Worm (Caenorhabditis elegans): Measurements from ENCODE around the gene hmit-1.3.

hmit-1.3 gene

ce11 chrIII:3468384-3468783 lies 51.0 kb downstream of the hmit-1.3 start (continued):
- no peak for TF ChIP-seq hif-1 (tag; optimal IDR thresholded peaks at IDR 0.05)
- no peak for TF ChIP-seq lin-39 (tag; optimal IDR thresholded peaks at IDR 0.05)

- TF ChIP-seq ceh-28 (tag; optimal IDR thresholded peaks at IDR 0.05) (no peak), D1046.2 (GFP tag; IDR thresholded peaks at IDR 0.05) (no peak), pqm-1 (tag; optimal IDR thresholded peaks at IDR 0.05) (no peak), egl-27 (tag; optimal IDR thresholded peaks at IDR 0.05) (no peak), fos-1 (tag; optimal IDR thresholded peaks at IDR 0.05) (no peak), Y5F2A.4 (GFP tag; optimal IDR thresholded peaks at IDR 0.05) (no peak), zip-2 (tag; optimal IDR thresholded peaks at IDR 0.05) (no peak), daf-19 (GFP tag; conservative IDR thresholded peaks at IDR 0.05) (no peak)
These were observed 52.4 kb downstream of the hmit-1.3 start for ce11 chrIII:3467013-3467412.

DNA sequence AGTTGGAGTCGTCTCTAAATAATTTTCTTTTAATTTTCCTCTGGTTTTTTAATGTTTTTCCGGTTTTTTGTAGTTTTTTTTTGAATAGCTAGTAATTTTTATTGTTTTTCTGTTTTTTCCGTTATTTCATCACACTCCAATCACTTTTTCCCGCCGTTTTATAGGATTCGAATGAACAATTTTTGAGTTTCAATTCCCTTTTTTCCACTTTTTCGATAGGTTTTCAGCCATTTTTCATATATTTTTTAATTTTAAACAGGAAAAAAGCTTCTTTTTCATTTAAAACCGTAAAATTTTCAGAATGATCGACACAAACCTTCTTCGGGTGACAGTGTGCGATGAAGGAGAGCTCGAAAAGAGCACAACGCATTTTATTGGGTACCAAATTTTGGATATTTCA lies 58.0 kb downstream of the hmit-1.3 start, which contains the start of gene pph-6:
TSS of gene pph-6 (plus strand) at position 301 of the 400 bp plus-strand sequence.
- TF ChIP-seq sdz-12 (GFP tag; optimal IDR thresholded peaks at IDR 0.05) (no peak), nhr-25 (tag; optimal IDR thresholded peaks at IDR 0.05; ENCODE audit: borderline replicate concordance, insufficient read depth) (no peak), F10B5.3 (tag; optimal IDR thresholded peaks at IDR 0.05) (no peak), zfp-2 (tag; optimal IDR thresholded peaks at IDR 0.05) (no peak), aha-1 (tag) (no peak), mxl-2 (GFP tag; conservative IDR thresholded peaks at IDR 0.05) (no peak), lim-7 (GFP tag; IDR thresholded peaks at IDR 0.05) (no peak), dve-1 (tag; optimal IDR thresholded peaks at IDR 0.05; ENCODE audit: insufficient read depth) (no peak), zip-11 (GFP tag; IDR thresholded peaks at IDR 0.05) (no peak), madf-5 (GFP tag; IDR thresholded peaks at IDR 0.05) (no peak), aly-2 (tag; optimal IDR thresholded peaks at IDR 0.05) (no peak), lin-1 (GFP tag; IDR thresholded peaks at IDR 0.05) (no peak), daf-16 (GFP tag; optimal IDR thresholded peaks at IDR 0.05) (no peak), daf-16 (tag; optimal IDR thresholded peaks at IDR 0.05) (no peak), vab-7 (GFP tag; IDR thresholded peaks at IDR 0.05) (no peak), nhr-6 (tag; optimal IDR thresholded peaks at IDR 0.05) (no peak)

Measured in whole organism, L4 larva.